Worm (Caenorhabditis elegans) whole organism, early embryonic: Measurements from ENCODE around the gene C16B8.3.

Source experiments
- ama-1 ChIP-seq: fragments of 150-350 bp; optimal IDR thresholded peaks from 2 replicates; lab custom pipeline; 2014
- flt-1 ChIP-seq: fragments of 200-800 bp; sonication (Bioruptor generic); IDR thresholded peaks from 2 replicates; pipeline ENCODE4 v1.3.6; 2022; ENCODE audit warnings: missing genetic modification characterization, missing compliant biosample characterization
- hmbx-1 ChIP-seq: sonication (generic microtip); optimal IDR thresholded peaks from 2 replicates; lab custom pipeline; 2016; ENCODE audit warnings: mild to moderate bottlenecking, missing genetic modification characterization, missing compliant biosample characterization

DNA sequence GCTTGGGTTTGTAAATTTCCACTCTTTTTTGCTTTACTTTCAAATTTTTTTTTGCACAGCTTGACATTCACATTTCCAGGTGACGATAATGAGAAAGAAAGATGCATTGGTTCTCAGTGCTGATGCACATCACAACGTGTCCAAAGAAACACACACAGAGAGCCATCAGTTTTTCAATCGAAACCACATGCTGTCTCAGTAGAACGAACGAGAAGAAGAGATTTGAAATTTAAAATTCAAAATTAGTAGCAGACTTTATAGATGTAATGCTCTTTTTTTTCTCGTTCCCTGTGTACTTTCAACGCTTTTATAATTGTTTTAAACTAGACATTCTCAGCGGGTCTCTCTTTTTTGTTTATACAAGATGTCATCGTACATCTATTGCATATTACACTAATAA, 31.0 kb downstream of the C16B8.3 start:
- TF ChIP-seq ama-1 (lab: Kevin White, UChicago) (no peak), hmbx-1 (tag; lab: Kevin White, UChicago) (no peak), flt-1 (GFP tag; lab: Robert Waterston, UW) (no peak)
